Fruit fly (Drosophila melanogaster) whole organism, pupa: ENCODE data around the gene CG10576.

ENCODE experiments used
- CG10348 ChIP-seq: fragments of 200-800 bp; sonication (Bioruptor generic); IDR thresholded peaks from 2 replicates; pipeline ENCODE4 v1.3.6; 2022; ENCODE audit warnings: missing biosample characterization, missing genetic modification characterization
- CG12605 ChIP-seq: fragments of 200-800 bp; sonication (Bioruptor generic); IDR thresholded peaks from 2 replicates; pipeline ENCODE4 v1.3.6; 2022; ENCODE audit warnings: missing biosample characterization, missing genetic modification characterization
- CG13204 ChIP-seq: fragments of 200-800 bp; sonication (Bioruptor generic); optimal IDR thresholded peaks from 2 replicates; lab custom pipeline; 2018; ENCODE audit warnings: missing biosample characterization, mild to moderate bottlenecking, missing genetic modification characterization, moderate library complexity
- CG17806 ChIP-seq: fragments of 200-800 bp; sonication (Bioruptor generic); optimal IDR thresholded peaks from 2 replicates; lab custom pipeline; 2018; ENCODE audit warnings: missing biosample characterization, mild to moderate bottlenecking, missing genetic modification characterization, moderate library complexity
- CG32121 ChIP-seq: fragments of 200-800 bp; sonication (Bioruptor generic); IDR thresholded peaks from 2 replicates; pipeline ENCODE4 v1.3.6; 2022; ENCODE audit warnings: missing biosample characterization, missing genetic modification characterization
- CG34367 ChIP-seq: fragments of 200-800 bp; sonication (Bioruptor generic); optimal IDR thresholded peaks from 2 replicates; lab custom pipeline; 2018; ENCODE audit warnings: missing biosample characterization, mild to moderate bottlenecking, missing genetic modification characterization
- CG8301 ChIP-seq: fragments of 200-800 bp; sonication (Bioruptor generic); optimal IDR thresholded peaks from 2 replicates; lab custom pipeline; 2018; ENCODE audit warnings: missing biosample characterization, mild to moderate bottlenecking, missing genetic modification characterization
- CG9948 ChIP-seq: fragments of 200-800 bp; sonication (Bioruptor generic); optimal IDR thresholded peaks from 2 replicates; lab custom pipeline; 2018; ENCODE audit warnings: missing biosample characterization, mild to moderate bottlenecking, missing genetic modification characterization, moderate library complexity
- EcR ChIP-seq: fragments of 200-800 bp; sonication (Bioruptor generic); optimal IDR thresholded peaks from 3 replicates; lab custom pipeline; 2019; ENCODE audit warnings: missing biosample characterization, missing genetic modification characterization, mild to moderate bottlenecking, moderate library complexity, missing genetic modification reagents
- Ets98B ChIP-seq: fragments of 200-800 bp; sonication (Bioruptor generic); IDR thresholded peaks from 2 replicates; pipeline ENCODE4 v1.3.6; 2022; ENCODE audit warnings: missing biosample characterization, missing genetic modification characterization
- Pif1A ChIP-seq: fragments of 200-800 bp; sonication (Bioruptor generic); optimal IDR thresholded peaks from 3 replicates; lab custom pipeline; 2016; ENCODE audit warnings: missing biosample characterization, missing genetic modification characterization
- Pif1B ChIP-seq: fragments of 200-800 bp; sonication (Bioruptor generic); optimal IDR thresholded peaks from 3 replicates; lab custom pipeline; 2016; ENCODE audit warnings: missing biosample characterization, missing genetic modification characterization
- Snoo ChIP-seq: fragments of 200-800 bp; sonication (Bioruptor generic); optimal IDR thresholded peaks from 3 replicates; lab custom pipeline; 2017; ENCODE audit warnings: missing biosample characterization, mild to moderate bottlenecking, missing genetic modification characterization, inconsistent platforms

dm6 chr3L:5764922-5765843 lies at the start of gene CG10576:
- TF ChIP-seq Pif1A (no peak), Ets98B (GFP tag; lab: Robert Waterston, UW) (no peak), CG32121 (GFP tag; lab: Robert Waterston, UW) (no peak), EcR (GFP tag; lab: Kevin White, UChicago) (no peak), CG17806 (tag; lab: Kevin White, UChicago) (no peak), CG12605 (GFP tag; lab: Robert Waterston, UW) (no peak), CG8301 (tag; lab: Kevin White, UChicago) (no peak), CG10348 (no peak), Pif1B (GFP tag; lab: Kevin White, UChicago) (no peak), CG13204 (GFP tag; lab: Kevin White, UChicago) (no peak), Snoo (tag; lab: Kevin White, UChicago) (no peak), CG34367 (tag; lab: Kevin White, UChicago) (no peak), CG9948 (tag; lab: Kevin White, UChicago) (no peak)
